Worm (Caenorhabditis elegans): ENCODE measurements around the gene orai-1.

The orai-1 gene

ce11 chrIII:623754-624153, 22.8 kb upstream of the orai-1 start:
- TF ChIP-seq ama-1 (optimal IDR thresholded peaks at IDR 0.05) = peak; percentile 22
- TF ChIP-seq F13H6.1 (tag; optimal IDR thresholded peaks at IDR 0.05) = peak; percentile 95
- no peak for TF ChIP-seq nhr-237 (tag; optimal IDR thresholded peaks at IDR 0.05)
- no peak for TF ChIP-seq elt-1 (tag; optimal IDR thresholded peaks at IDR 0.05)
- peak; percentile 24 for TF ChIP-seq blmp-1 (tag; optimal IDR thresholded peaks at IDR 0.05; ENCODE audit: insufficient read depth)
- no peak for TF ChIP-seq unc-62 (GFP tag; optimal IDR thresholded peaks at IDR 0.05)
- TF ChIP-seq nhr-25 (tag; optimal IDR thresholded peaks at IDR 0.05) = peak; percentile 77
- peak; percentile 40 to 84 for TF ChIP-seq mdl-1 (tag; optimal IDR thresholded peaks at IDR 0.05)
- no peak for TF ChIP-seq unc-39 (tag; optimal IDR thresholded peaks at IDR 0.05)
- TF ChIP-seq sem-4 (tag; optimal IDR thresholded peaks at IDR 0.05) = peak; percentile 51
- peak; percentile 69 for TF ChIP-seq mab-5 (tag; optimal IDR thresholded peaks at IDR 0.05)
- TF ChIP-seq lsy-2 (tag; optimal IDR thresholded peaks at IDR 0.05) = peak in 1 of 2 experiments; percentile 86
- TF ChIP-seq ceh-82 (tag; optimal IDR thresholded peaks at IDR 0.05) = no peak
- peak; percentile 83 for TF ChIP-seq sma-3 (GFP tag; optimal IDR thresholded peaks at IDR 0.05)
- no peak for TF ChIP-seq elt-3 (tag; optimal IDR thresholded peaks at IDR 0.05)
- no peak for TF ChIP-seq nhr-12 (tag; optimal IDR thresholded peaks at IDR 0.05)
- TF ChIP-seq lin-13 (GFP tag; optimal IDR thresholded peaks at IDR 0.05) = peak; percentile 77
- peak; percentile 92 for TF ChIP-seq nhr-129 (tag; optimal IDR thresholded peaks at IDR 0.05)
- TF ChIP-seq ztf-1 (GFP tag; conservative IDR thresholded peaks at IDR 0.05) = no peak
- TF ChIP-seq nhr-23 (tag; optimal IDR thresholded peaks at IDR 0.05) = no peak
- no peak for TF ChIP-seq ceh-16 (tag; optimal IDR thresholded peaks at IDR 0.05)
- TF ChIP-seq ztf-11 (tag; optimal IDR thresholded peaks at IDR 0.05) = no peak
- TF ChIP-seq peb-1 (tag; optimal IDR thresholded peaks at IDR 0.05) = peak; percentile 94
- peak; percentile 95 for TF ChIP-seq C34F6.9 (tag; optimal IDR thresholded peaks at IDR 0.05)
- no peak for TF ChIP-seq lin-39 (tag; optimal IDR thresholded peaks at IDR 0.05)
- no peak for TF ChIP-seq nhr-10 (tag; optimal IDR thresholded peaks at IDR 0.05)
- no peak for TF ChIP-seq aly-2 (tag; optimal IDR thresholded peaks at IDR 0.05)
- no peak for TF ChIP-seq mbf-1 (tag; optimal IDR thresholded peaks at IDR 0.05)
- TF ChIP-seq Y55F3AM.14 (GFP tag; optimal IDR thresholded peaks at IDR 0.05) = peak; percentile 59
- peak; percentile 88 for TF ChIP-seq unc-55 (GFP tag; optimal IDR thresholded peaks at IDR 0.05)
- no peak for TF ChIP-seq ZK546.5 (tag; optimal IDR thresholded peaks at IDR 0.05)
- peak; percentile 65 for TF ChIP-seq snpc-4 (tag; optimal IDR thresholded peaks at IDR 0.05)
- no peak for TF ChIP-seq nhr-11 (tag; optimal IDR thresholded peaks at IDR 0.05)
- peak; percentile 92 for TF ChIP-seq crh-2 (tag; optimal IDR thresholded peaks at IDR 0.05)
- TF ChIP-seq skn-1 (tag; optimal IDR thresholded peaks at IDR 0.05) = no peak
- no peak for TF ChIP-seq dmd-4 (tag; optimal IDR thresholded peaks at IDR 0.05)
- TF ChIP-seq lin-11 (tag; optimal IDR thresholded peaks at IDR 0.05) = peak; percentile 85
- peak; percentile 30 for TF ChIP-seq nhr-6 (tag; optimal IDR thresholded peaks at IDR 0.05)
- TF ChIP-seq alr-1 (tag; optimal IDR thresholded peaks at IDR 0.05) = peak; percentile 65
- peak; percentile 60 for TF ChIP-seq ztf-4 (tag; optimal IDR thresholded peaks at IDR 0.05)
- peak; percentile 86 for TF ChIP-seq zag-1 (tag; optimal IDR thresholded peaks at IDR 0.05)
- peak; percentile 73 for TF ChIP-seq gmeb-1 (tag; optimal IDR thresholded peaks at IDR 0.05)
- peak; percentile 67 for TF ChIP-seq egl-27 (tag; optimal IDR thresholded peaks at IDR 0.05)
- peak; percentile 84 for TF ChIP-seq nhr-21 (tag; optimal IDR thresholded peaks at IDR 0.05)
- TF ChIP-seq sma-9 (GFP tag; optimal IDR thresholded peaks at IDR 0.05) = peak; percentile 92
- no peak for TF ChIP-seq sma-9 (tag; optimal IDR thresholded peaks at IDR 0.05)
- no peak for TF ChIP-seq nhr-77 (tag; optimal IDR thresholded peaks at IDR 0.05)
- peak; percentile 99 for TF ChIP-seq fos-1 (tag; optimal IDR thresholded peaks at IDR 0.05)
- TF ChIP-seq R02D3.7 (tag; optimal IDR thresholded peaks at IDR 0.05) = no peak
